Worm (Caenorhabditis elegans) whole organism, L2 larva: ENCODE measurements around the gene fln-1.

ENCODE experiments used
- blmp-1 ChIP-seq: sonication (generic microtip); optimal IDR thresholded peaks from 2 replicates; lab custom pipeline; 2017; ENCODE audit warnings: missing genetic modification characterization, mild to moderate bottlenecking, missing compliant biosample characterization, antibody characterized with exemption, moderate library complexity; ENCODE audit not compliant: insufficient read depth
- ceh-82 ChIP-seq: fragments of 150-350 bp; optimal IDR thresholded peaks from 2 replicates; lab custom pipeline; 2014; ENCODE audit warnings: missing biosample characterization, missing genetic modification characterization
- elt-3 ChIP-seq: sonication (generic microtip); optimal IDR thresholded peaks from 2 replicates; lab custom pipeline; 2017; ENCODE audit warnings: missing biosample characterization, missing genetic modification characterization
- fos-1 ChIP-seq: fragments of 150-350 bp; optimal IDR thresholded peaks from 2 replicates; lab custom pipeline; 2014; ENCODE audit warnings: missing biosample characterization, missing genetic modification characterization
- gmeb-1 ChIP-seq: fragments of 150-350 bp; optimal IDR thresholded peaks from 2 replicates; lab custom pipeline; 2014; ENCODE audit warnings: missing biosample characterization, missing genetic modification characterization
- lin-39 ChIP-seq: fragments of 150-350 bp; optimal IDR thresholded peaks from 2 replicates; lab custom pipeline; 2014; ENCODE audit warnings: missing biosample characterization, missing genetic modification reagents, missing genetic modification characterization
- nhr-10 ChIP-seq: sonication (generic microtip); optimal IDR thresholded peaks from 2 replicates; lab custom pipeline; 2017; ENCODE audit warnings: missing biosample characterization, missing genetic modification characterization
- nhr-11 ChIP-seq: fragments of 150-350 bp; optimal IDR thresholded peaks from 2 replicates; lab custom pipeline; 2014; ENCODE audit warnings: missing biosample characterization, missing genetic modification characterization
- nhr-23 ChIP-seq: fragments of 150-350 bp; optimal IDR thresholded peaks from 2 replicates; lab custom pipeline; 2014; ENCODE audit warnings: missing biosample characterization, missing genetic modification reagents, missing genetic modification characterization
- unc-39 ChIP-seq: fragments of 150-350 bp; optimal IDR thresholded peaks from 2 replicates; lab custom pipeline; 2014; ENCODE audit warnings: missing biosample characterization, missing genetic modification characterization
- ztf-11 ChIP-seq: sonication (generic microtip); optimal IDR thresholded peaks from 2 replicates; lab custom pipeline; 2017; ENCODE audit warnings: missing biosample characterization, missing genetic modification characterization

DNA sequence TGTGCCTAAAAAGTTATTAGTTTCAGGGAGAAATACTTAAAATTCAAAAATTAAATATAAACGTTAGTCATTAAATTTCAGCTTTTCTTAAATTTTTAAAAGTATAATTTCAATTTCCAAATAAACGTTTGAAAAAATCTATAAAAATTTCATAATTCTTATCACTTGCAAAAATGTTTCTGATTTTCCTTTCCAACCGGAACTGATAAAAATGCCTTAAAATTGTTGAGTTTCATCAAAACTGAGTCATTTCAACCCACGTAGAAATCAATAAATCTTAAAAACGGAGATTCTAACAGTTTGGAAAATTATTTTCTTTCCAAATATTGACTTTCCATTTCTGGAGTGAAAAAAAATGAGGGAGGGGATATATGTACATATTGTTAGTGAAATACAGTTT lies 33.1 kb upstream of the fln-1 start:
- no peak for TF ChIP-seq nhr-11
- TF ChIP-seq unc-39 (tag; lab: Kevin White, UChicago): no peak
- TF ChIP-seq fos-1 (tag; lab: Kevin White, UChicago): peak; percentile 96
- TF ChIP-seq lin-39: no peak
- no peak for TF ChIP-seq gmeb-1 (tag; lab: Kevin White, UChicago)
- no peak for TF ChIP-seq ceh-82 (tag; lab: Kevin White, UChicago)
- TF ChIP-seq nhr-10 (tag; lab: Kevin White, UChicago): no peak
- no peak for TF ChIP-seq blmp-1 (tag; lab: Kevin White, UChicago)
- no peak for TF ChIP-seq ztf-11 (tag; lab: Kevin White, UChicago)
- no peak for TF ChIP-seq elt-3 (tag; lab: Kevin White, UChicago)
- TF ChIP-seq nhr-23 (tag; lab: Kevin White, UChicago): no peak
